Fruit fly (Drosophila melanogaster) whole organism, embryonic: ENCODE results near the gene CG5892.

Source experiments
- Aef1 ChIP-seq: fragments of 200-800 bp; sonication (Bioruptor generic); IDR thresholded peaks from 3 replicates; pipeline ENCODE4 v1.3.6; 2022; ENCODE audit warnings: missing biosample characterization, missing genetic modification characterization
- CG11723 ChIP-seq: fragments of 200-800 bp; sonication (Bioruptor generic); optimal IDR thresholded peaks from 2 replicates; lab custom pipeline; 2017; ENCODE audit warnings: missing biosample characterization, mild to moderate bottlenecking, missing genetic modification characterization
- CG12219 ChIP-seq: fragments of 200-800 bp; sonication (Bioruptor generic); optimal IDR thresholded peaks from 3 replicates; lab custom pipeline; 2018; ENCODE audit warnings: missing biosample characterization, mild to moderate bottlenecking, missing genetic modification characterization
- CG14710 ChIP-seq: fragments of 200-800 bp; sonication (Bioruptor generic); optimal IDR thresholded peaks from 3 replicates; lab custom pipeline; 2019; ENCODE audit warnings: missing biosample characterization, mild to moderate bottlenecking, missing genetic modification characterization, moderate library complexity
- CG15601 ChIP-seq: fragments of 200-800 bp; sonication (Bioruptor generic); optimal IDR thresholded peaks from 3 replicates; lab custom pipeline; 2019; ENCODE audit warnings: missing biosample characterization, mild to moderate bottlenecking, missing genetic modification characterization, moderate library complexity
- CG17359 ChIP-seq: fragments of 200-800 bp; sonication (Bioruptor generic); optimal IDR thresholded peaks from 3 replicates; lab custom pipeline; 2018; ENCODE audit warnings: missing biosample characterization, mild to moderate bottlenecking, missing genetic modification characterization, moderate library complexity
- CG17385 ChIP-seq: fragments of 200-800 bp; sonication (Bioruptor generic); optimal IDR thresholded peaks from 3 replicates; lab custom pipeline; 2018; ENCODE audit warnings: missing biosample characterization, mild to moderate bottlenecking, missing genetic modification characterization
- CG18262 ChIP-seq: fragments of 200-800 bp; optimal IDR thresholded peaks from 3 replicates; lab custom pipeline; 2019; ENCODE audit warnings: missing biosample characterization, mild to moderate bottlenecking, missing genetic modification characterization, moderate library complexity
- CG2199 ChIP-seq: fragments of 200-800 bp; sonication (Bioruptor generic); IDR thresholded peaks from 3 replicates; pipeline ENCODE4 v1.3.6; 2022; ENCODE audit warnings: missing biosample characterization, missing genetic modification characterization
- CG2875 ChIP-seq: fragments of 200-800 bp; sonication (Bioruptor generic); optimal IDR thresholded peaks from 2 replicates; lab custom pipeline; 2017; ENCODE audit warnings: missing biosample characterization, mild to moderate bottlenecking, missing genetic modification characterization, missing genetic modification reagents
- CG30403 ChIP-seq: fragments of 200-800 bp; sonication (Bioruptor generic); optimal IDR thresholded peaks from 3 replicates; lab custom pipeline; 2016; ENCODE audit warnings: missing biosample characterization, missing genetic modification characterization
- CG33213 ChIP-seq: fragments of 200-800 bp; sonication (Bioruptor generic); optimal IDR thresholded peaks from 3 replicates; lab custom pipeline; 2016; ENCODE audit warnings: missing biosample characterization, missing genetic modification characterization
- CG3407 ChIP-seq: fragments of 200-800 bp; sonication (Bioruptor generic); optimal IDR thresholded peaks from 2 replicates; lab custom pipeline; 2018; ENCODE audit warnings: missing biosample characterization, mild to moderate bottlenecking, missing genetic modification characterization
- CG6813 ChIP-seq: fragments of 200-800 bp; sonication (Bioruptor generic); optimal IDR thresholded peaks from 2 replicates; lab custom pipeline; 2017; ENCODE audit warnings: missing biosample characterization, missing genetic modification characterization, mild to moderate bottlenecking, moderate library complexity, missing genetic modification reagents
- CG7357 ChIP-seq: fragments of 200-800 bp; sonication (Bioruptor generic); IDR thresholded peaks from 3 replicates; pipeline ENCODE4 v1.3.6; 2022; ENCODE audit warnings: missing biosample characterization, missing genetic modification characterization
- CG7987 ChIP-seq: fragments of 200-800 bp; sonication (Bioruptor generic); optimal IDR thresholded peaks from 2 replicates; lab custom pipeline; 2018; ENCODE audit warnings: missing biosample characterization, mild to moderate bottlenecking, missing genetic modification characterization, moderate library complexity
- Chrac-16 ChIP-seq: fragments of 200-800 bp; sonication (Bioruptor generic); optimal IDR thresholded peaks from 3 replicates; lab custom pipeline; 2016; ENCODE audit warnings: missing biosample characterization, missing genetic modification characterization
- Sry-β ChIP-seq: fragments of 200-800 bp; sonication (Bioruptor generic); optimal IDR thresholded peaks from 2 replicates; lab custom pipeline; 2018; ENCODE audit warnings: missing biosample characterization, mild to moderate bottlenecking, missing genetic modification characterization, moderate library complexity
- Ssrp ChIP-seq: fragments of 200-800 bp; sonication (Bioruptor generic); optimal IDR thresholded peaks from 2 replicates; lab custom pipeline; 2018; ENCODE audit warnings: missing biosample characterization, mild to moderate bottlenecking, missing genetic modification characterization, moderate library complexity
- YL-1 ChIP-seq: fragments of 200-800 bp; sonication (Bioruptor generic); optimal IDR thresholded peaks from 3 replicates; lab custom pipeline; 2017; ENCODE audit warnings: missing biosample characterization, mild to moderate bottlenecking, missing genetic modification characterization
- ap ChIP-seq: fragments of 200-800 bp; sonication (Bioruptor generic); IDR thresholded peaks from 2 replicates; pipeline ENCODE4 v1.3.6; 2022; ENCODE audit warnings: missing biosample characterization, missing genetic modification characterization
- az2 ChIP-seq: fragments of 200-800 bp; sonication (Bioruptor generic); optimal IDR thresholded peaks from 3 replicates; lab custom pipeline; 2016; ENCODE audit warnings: missing biosample characterization, missing genetic modification characterization
- bcd ChIP-seq: fragments of 200-800 bp; sonication (Bioruptor generic); optimal IDR thresholded peaks from 2 replicates; lab custom pipeline; 2017; ENCODE audit warnings: missing biosample characterization, mild to moderate bottlenecking, missing genetic modification characterization
- cato ChIP-seq: fragments of 200-800 bp; sonication (Bioruptor generic); optimal IDR thresholded peaks from 2 replicates; lab custom pipeline; 2016; ENCODE audit warnings: missing biosample characterization, missing genetic modification characterization, borderline replicate concordance
- chn ChIP-seq: fragments of 200-800 bp; sonication (Bioruptor generic); optimal IDR thresholded peaks from 2 replicates; lab custom pipeline; 2016; ENCODE audit warnings: missing biosample characterization, missing genetic modification characterization
- ci ChIP-seq: fragments of 200-800 bp; sonication (Bioruptor generic); IDR thresholded peaks from 3 replicates; pipeline ENCODE4 v1.3.6; 2022; ENCODE audit warnings: missing biosample characterization, missing genetic modification characterization
- crol ChIP-seq: fragments of 200-800 bp; sonication (Bioruptor generic); IDR thresholded peaks from 2 replicates; pipeline ENCODE4 v1.3.6; 2022; ENCODE audit warnings: missing biosample characterization, missing genetic modification characterization
- dysf ChIP-seq: fragments of 200-800 bp; sonication (Bioruptor generic); IDR thresholded peaks from 3 replicates; pipeline ENCODE4 v1.3.6; 2022; ENCODE audit warnings: missing biosample characterization, missing genetic modification characterization
- ems ChIP-seq: fragments of 200-800 bp; sonication (Bioruptor generic); optimal IDR thresholded peaks from 3 replicates; lab custom pipeline; 2016; ENCODE audit warnings: missing biosample characterization, missing genetic modification characterization
- fd64A ChIP-seq: fragments of 200-800 bp; sonication (Bioruptor generic); optimal IDR thresholded peaks from 3 replicates; lab custom pipeline; 2018; ENCODE audit warnings: missing biosample characterization, mild to moderate bottlenecking, missing genetic modification characterization
- grn ChIP-seq: fragments of 200-800 bp; sonication (Bioruptor generic); optimal IDR thresholded peaks from 3 replicates; lab custom pipeline; 2017; ENCODE audit warnings: missing biosample characterization, missing genetic modification characterization
- ken ChIP-seq: fragments of 200-800 bp; sonication (Bioruptor generic); IDR thresholded peaks from 3 replicates; pipeline ENCODE4 v1.3.6; 2022; ENCODE audit warnings: missing biosample characterization, missing genetic modification characterization
- lov ChIP-seq, 2 experiments: fragments of 200-800 bp in 1 of 2; fragments of >200 bp in 1 of 2; sonication (Bioruptor generic) in 1 of 2; IDR thresholded peaks in 1 of 2; optimal IDR thresholded peaks in 1 of 2; 2 replicates in 1 of 2; 3 replicates in 1 of 2; pipeline versions ENCODE4 v1.3.6 to Lab custom; 2017 to 2022; ENCODE audit warnings: missing biosample characterization in 1 of 2, missing genetic modification characterization in 1 of 2
- mirr ChIP-seq: fragments of 200-800 bp; sonication (Bioruptor generic); optimal IDR thresholded peaks from 3 replicates; lab custom pipeline; 2018; ENCODE audit warnings: missing biosample characterization, mild to moderate bottlenecking, missing genetic modification characterization
- nmo ChIP-seq: fragments of 200-800 bp; sonication (Bioruptor generic); optimal IDR thresholded peaks from 2 replicates; lab custom pipeline; 2018; ENCODE audit warnings: missing biosample characterization, mild to moderate bottlenecking, missing genetic modification characterization, moderate library complexity
- otp ChIP-seq: fragments of 200-800 bp; sonication (Bioruptor generic); IDR thresholded peaks from 3 replicates; pipeline ENCODE4, ENCODE4 v1.3.6; 2022; ENCODE audit warnings: missing biosample characterization, missing genetic modification characterization
- phol ChIP-seq: fragments of 200-800 bp; sonication (Bioruptor generic); optimal IDR thresholded peaks from 3 replicates; lab custom pipeline; 2018; ENCODE audit warnings: missing biosample characterization, mild to moderate bottlenecking, missing genetic modification characterization, moderate library complexity
- prd ChIP-seq, 3 experiments: fragments of >200 bp in 2 of 3; fragments of 200-800 bp in 1 of 3; sonication (Bioruptor generic) in 1 of 3; optimal IDR thresholded peaks in 2 of 3; IDR thresholded peaks in 1 of 3; 2 replicates in 2 of 3; 3 replicates in 1 of 3; pipeline versions ENCODE4 v1.3.6 to Lab custom; 2017 to 2022; ENCODE audit warnings: missing biosample characterization in 1 of 3, missing genetic modification characterization in 1 of 3
- sens-2 ChIP-seq: fragments of 200-800 bp; sonication (Bioruptor generic); IDR thresholded peaks from 2 replicates; pipeline ENCODE4 v1.3.6; 2022; ENCODE audit warnings: missing biosample characterization, missing genetic modification characterization
- slou ChIP-seq: fragments of 200-800 bp; sonication (Bioruptor generic); optimal IDR thresholded peaks from 3 replicates; lab custom pipeline; 2016; ENCODE audit warnings: missing biosample characterization, missing genetic modification characterization
- stc ChIP-seq: fragments of 200-800 bp; sonication (Bioruptor generic); IDR thresholded peaks from 2 replicates; pipeline ENCODE4 v1.3.6; 2022; ENCODE audit warnings: missing biosample characterization, missing genetic modification characterization
- tio ChIP-seq: fragments of 200-800 bp; sonication (Bioruptor generic); optimal IDR thresholded peaks from 2 replicates; lab custom pipeline; 2017; ENCODE audit warnings: missing biosample characterization, missing genetic modification characterization, inconsistent platforms
- vnd ChIP-seq: fragments of 200-800 bp; sonication (Bioruptor generic); IDR thresholded peaks from 3 replicates; pipeline ENCODE4 v1.3.6; 2022; ENCODE audit warnings: missing biosample characterization, missing genetic modification characterization; ENCODE audit not compliant: partially characterized antibody
- vvl ChIP-seq: fragments of 200-800 bp; sonication (Bioruptor generic); IDR thresholded peaks from 2 replicates; pipeline ENCODE4 v1.3.6; 2022; ENCODE audit warnings: missing biosample characterization, missing genetic modification characterization
- zf30C ChIP-seq: fragments of 200-800 bp; sonication (Bioruptor generic); optimal IDR thresholded peaks from 3 replicates; lab custom pipeline; 2018; ENCODE audit warnings: missing biosample characterization, mild to moderate bottlenecking, missing genetic modification characterization

Gene CG5892

DNA sequence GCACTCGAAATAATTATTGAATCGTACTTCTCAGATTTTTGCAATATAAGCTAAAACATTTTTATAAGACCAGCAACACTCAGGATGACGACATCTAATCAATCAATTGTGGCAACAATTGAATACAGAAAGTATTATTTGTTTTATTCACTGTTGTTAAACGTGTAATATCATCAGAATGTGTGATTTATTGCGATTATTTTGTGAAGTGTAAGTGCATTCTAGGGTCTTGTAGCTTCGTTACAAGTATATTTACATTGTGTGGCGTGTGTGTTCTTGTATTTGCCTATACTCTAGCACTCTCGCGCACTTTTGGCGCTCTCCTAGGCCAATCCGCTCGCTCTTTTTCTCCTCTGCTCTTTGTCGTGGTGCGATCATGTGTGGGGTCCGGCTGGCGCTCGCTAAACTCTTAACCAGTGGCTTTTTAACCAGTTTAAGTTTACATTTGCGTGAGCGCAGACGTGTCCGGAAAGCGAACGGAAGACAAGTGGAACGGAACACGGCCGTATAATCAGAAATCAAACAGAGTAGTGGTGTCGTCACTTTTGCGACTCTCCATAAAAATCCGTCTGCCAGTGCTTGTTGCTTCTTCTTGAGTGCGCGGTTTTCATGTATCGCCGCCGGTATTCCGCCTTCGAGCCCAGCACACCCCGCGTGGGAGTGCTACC lies 37.8 kb upstream of the CG5892 start (continued):
- TF ChIP-seq grn (GFP tag; lab: Kevin White, UChicago) (no peak), CG12219 (GFP tag; lab: Kevin White, UChicago) (peak; percentile 89), bcd (GFP tag; lab: Kevin White, UChicago) (peak; percentile 80), chn (GFP tag; lab: Kevin White, UChicago) (peak; percentile 81), vnd (GFP tag; lab: Robert Waterston, UW) (no peak), CG30403 (peak; percentile 90), YL-1 (GFP tag; lab: Kevin White, UChicago) (peak; percentile 36), CG7987 (peak; percentile 60), lov (optimal IDR thresholded peaks at IDR 0.05; lab: Kevin White, UChicago) (no peak), lov (GFP tag; IDR thresholded peaks at IDR 0.05; lab: Robert Waterston, UW) (no peak), cato (GFP tag; lab: Kevin White, UChicago) (peak; percentile 85)
- TF ChIP-seq, all 482 proteins: peak for 365

DNA sequence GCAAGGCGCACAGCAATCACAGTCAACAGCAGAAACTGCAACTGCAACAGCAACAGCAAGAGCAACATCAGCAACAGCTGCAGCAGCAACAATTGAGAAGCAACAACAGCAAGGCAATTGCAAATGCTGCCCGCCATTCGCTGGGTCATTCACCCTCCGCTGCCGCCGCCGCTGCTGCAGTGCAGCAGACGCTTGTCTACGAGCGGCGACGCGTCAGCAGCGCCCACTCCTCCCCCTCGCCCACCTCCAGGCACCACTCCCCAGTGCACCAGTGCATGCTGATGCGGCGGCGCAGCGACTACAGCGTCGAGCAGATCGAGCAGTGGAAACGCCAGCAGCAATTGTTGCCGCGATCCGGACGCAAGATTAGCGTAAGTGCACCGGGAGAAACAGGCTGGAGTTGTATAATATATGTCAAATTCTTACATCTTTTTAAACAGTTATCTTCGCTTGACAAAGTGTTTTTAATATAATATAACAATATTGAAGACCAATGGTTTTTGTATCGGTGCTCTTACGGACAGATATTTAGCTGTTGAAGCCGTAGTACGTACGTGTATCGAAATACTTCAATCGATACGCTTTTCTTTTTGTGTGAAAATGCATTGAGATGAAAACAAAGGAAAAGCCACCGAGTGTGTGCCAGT lies 36.6 kb upstream of the CG5892 start:
- TF ChIP-seq CG30403 (peak; percentile 41), CG6813 (GFP tag; lab: Kevin White, UChicago) (no peak), vvl (peak; percentile 40; the same call in 1 of the 2 replicates), crol (GFP tag; lab: Robert Waterston, UW) (peak; percentile 79), mirr (GFP tag; lab: Kevin White, UChicago) (no peak), Chrac-16 (GFP tag; lab: Kevin White, UChicago) (peak; percentile 13), CG2875 (peak; percentile 62), Aef1 (GFP tag; lab: Robert Waterston, UW) (peak; percentile 19; the same call in 1 of the 3 replicates), stc (GFP tag; lab: Robert Waterston, UW) (peak; percentile 55; the same call in 1 of the 2 replicates), slou (no peak), CG3407 (peak; percentile 3), ems (GFP tag; lab: Kevin White, UChicago) (peak; percentile 1), dysf (peak; percentile 46; the same call in 1 of the 3 replicates), phol (tag; lab: Kevin White, UChicago) (peak; percentile 59), otp (GFP tag; lab: Robert Waterston, UW) (0 out of 3 replicates have a peak, but pooled peaks have one; percentile 31), CG14710 (peak; percentile 45), ap (peak; percentile 49), CG33213 (GFP tag; lab: Kevin White, UChicago) (no peak), CG2199 (no peak), tio (peak; percentile 26), nmo (GFP tag; lab: Kevin White, UChicago) (peak; percentile 55), ci (GFP tag; lab: Robert Waterston, UW) (peak; percentile 64), CG7357 (peak; percentile 21; the same call in 1 of the 3 replicates), CG12219 (GFP tag; lab: Kevin White, UChicago) (peak; percentile 5), ken (GFP tag; lab: Robert Waterston, UW) (peak; percentile 75), CG11723 (GFP tag; lab: Kevin White, UChicago) (no peak), sens-2 (GFP tag; lab: Robert Waterston, UW) (peak; percentile 19; the same call in 1 of the 2 replicates), CG17385 (GFP tag; lab: Kevin White, UChicago) (peak; percentile 20), zf30C (GFP tag; lab: Kevin White, UChicago) (peak; percentile 37), Sry-β (GFP tag; lab: Kevin White, UChicago) (no peak), CG17359 (tag; lab: Kevin White, UChicago) (peak; percentile 63), CG18262 (peak; percentile 71), fd64A (GFP tag; lab: Kevin White, UChicago) (peak; percentile 44), CG15601 (tag; lab: Kevin White, UChicago) (peak; percentile 29), Ssrp (tag; lab: Kevin White, UChicago) (peak; percentile 46), prd (optimal IDR thresholded peaks at IDR 0.05; lab: Kevin White, UChicago) (no peak), prd (GFP tag; IDR thresholded peaks at IDR 0.05; lab: Robert Waterston, UW) (peak; percentile 21; the same call in 1 of the 3 replicates), az2 (GFP tag; lab: Kevin White, UChicago) (peak; percentile 39)
